Worm (Caenorhabditis elegans): ENCODE data around the gene F54C4.4.

ce11 chrIII:132118-132517, 44.9 kb upstream of the F54C4.4 start, which contains the start of gene pals-22:
- TF ChIP-seq tbx-37 (GFP tag; conservative IDR thresholded peaks at IDR 0.05) (no peak), aly-1 (tag; optimal IDR thresholded peaks at IDR 0.05) (no peak), ama-1 (optimal IDR thresholded peaks at IDR 0.05) (no peak), flt-1 (GFP tag; IDR thresholded peaks at IDR 0.05) (no peak), tbx-11 (GFP tag; IDR thresholded peaks at IDR 0.05) (no peak), hmbx-1 (tag; optimal IDR thresholded peaks at IDR 0.05) (no peak), tra-4 (tag; optimal IDR thresholded peaks at IDR 0.05) (no peak), pes-1 (GFP tag; IDR thresholded peaks at IDR 0.05) (no peak), ets-7 (tag; optimal IDR thresholded peaks at IDR 0.05) (no peak), ceh-36 (tag; optimal IDR thresholded peaks at IDR 0.05) (no peak), hmg-4 (GFP tag; optimal IDR thresholded peaks at IDR 0.05) (no peak), ceh-13 (GFP tag; optimal IDR thresholded peaks at IDR 0.05) (no peak), hnd-1 (tag; optimal IDR thresholded peaks at IDR 0.05) (no peak), scrt-1 (GFP tag; IDR thresholded peaks at IDR 0.05) (no peak)
